Worm (Caenorhabditis elegans): ENCODE data around the gene ebp-1.

ce11 chrV:18086783-18087182, 43.4 kb downstream of the ebp-1 start, which contains the start of gene slr-2:
- no peak for TF ChIP-seq pha-4 (tag; optimal IDR thresholded peaks at IDR 0.05)
- no peak for TF ChIP-seq snpc-4 (tag; optimal IDR thresholded peaks at IDR 0.05)
- TF ChIP-seq nhr-12 (tag; optimal IDR thresholded peaks at IDR 0.05) = no peak
- TF ChIP-seq nhr-237 (tag; optimal IDR thresholded peaks at IDR 0.05) = peak; percentile 25
- TF ChIP-seq lin-13 (tag; optimal IDR thresholded peaks at IDR 0.05) = peak; percentile 23
- no peak for TF ChIP-seq unc-62 (GFP tag; optimal IDR thresholded peaks at IDR 0.05)

Measured in whole organism, mixed stage, embryonic.